Worm (Caenorhabditis elegans) whole organism, young adult: Measurements from ENCODE around the gene nhr-137.

Source experiments
- attf-3 ChIP-seq: fragments of 200-800 bp; sonication (Bioruptor generic); conservative IDR thresholded peaks from 2 replicates; pipeline ENCODE4 v1.3.6; 2022; ENCODE audit warnings: missing genetic modification reagents, missing genetic modification characterization, missing compliant biosample characterization
- snpc-4 ChIP-seq, 5 experiments: fragments of 150-350 bp in 1 of 5; sonication (generic microtip) in 4 of 5; optimal IDR thresholded peaks; 2 replicates each; lab custom pipeline; 2014 to 2018; ENCODE audit warnings: missing genetic modification characterization in 5 of 5, missing biosample characterization in 3 of 5, antibody characterized with exemption in 2 of 5, mild to moderate bottlenecking in 2 of 5, missing compliant biosample characterization in 2 of 5, missing genotype in 2 of 5, moderate library complexity in 2 of 5, missing genetic modification reagents in 1 of 5

DNA sequence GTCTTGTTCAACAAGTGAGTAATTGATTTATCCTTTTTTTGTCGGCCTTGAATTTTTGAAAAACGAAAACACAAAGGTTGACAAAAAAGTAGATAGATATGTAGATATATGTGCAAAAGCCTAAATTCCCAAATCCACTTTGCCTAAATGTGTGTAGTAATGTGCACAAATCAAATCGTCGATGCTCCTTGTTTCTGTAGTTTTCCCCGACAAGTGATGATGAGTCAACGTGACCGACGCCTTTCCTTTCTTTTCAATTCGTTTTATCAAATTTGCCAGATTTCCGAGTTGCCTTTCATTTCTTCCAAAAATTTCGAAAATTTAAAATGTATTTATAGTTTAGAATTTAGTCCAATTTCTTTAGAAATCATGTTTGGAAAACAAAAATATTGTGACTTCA is 36.3 kb upstream of the nhr-137 start:
- no peak for TF ChIP-seq attf-3
- TF ChIP-seq snpc-4 (GFP tag; optimal IDR thresholded peaks at IDR 0.05; lab: Kevin White, UChicago) = no peak
- no peak for TF ChIP-seq snpc-4 (tag; optimal IDR thresholded peaks at IDR 0.05; lab: Kevin White, UChicago)
